Worm (Caenorhabditis elegans) whole organism, early embryonic: ENCODE results near the gene xol-1.

Experiments
- B0310.2 ChIP-seq: sonication (generic microtip); optimal IDR thresholded peaks from 2 replicates; lab custom pipeline; 2016; ENCODE audit warnings: mild to moderate bottlenecking, missing genetic modification characterization, missing compliant biosample characterization
- F13C5.2 ChIP-seq: sonication (generic microtip); optimal IDR thresholded peaks from 2 replicates; lab custom pipeline; 2017; ENCODE audit warnings: mild to moderate bottlenecking, missing genetic modification characterization, inconsistent platforms, missing compliant biosample characterization
- aly-1 ChIP-seq: sonication (generic microtip); optimal IDR thresholded peaks from 2 replicates; lab custom pipeline; 2016; ENCODE audit warnings: missing genetic modification characterization, missing compliant biosample characterization
- ama-1 ChIP-seq: fragments of 150-350 bp; optimal IDR thresholded peaks from 2 replicates; lab custom pipeline; 2014
- ceh-13 ChIP-seq: fragments of 200-800 bp; sonication (Bioruptor generic); optimal IDR thresholded peaks from 2 replicates; lab custom pipeline; 2018; ENCODE audit warnings: mild to moderate bottlenecking, missing genetic modification characterization, missing compliant biosample characterization
- ceh-36 ChIP-seq: sonication (generic microtip); optimal IDR thresholded peaks from 2 replicates; lab custom pipeline; 2016; ENCODE audit warnings: missing genetic modification characterization, inconsistent platforms, missing compliant biosample characterization
- ets-7 ChIP-seq: sonication (generic microtip); optimal IDR thresholded peaks from 2 replicates; lab custom pipeline; 2016; ENCODE audit warnings: missing genotype, missing genetic modification characterization, missing compliant biosample characterization
- flt-1 ChIP-seq: fragments of 200-800 bp; sonication (Bioruptor generic); IDR thresholded peaks from 2 replicates; pipeline ENCODE4 v1.3.6; 2022; ENCODE audit warnings: missing genetic modification characterization, missing compliant biosample characterization
- hmbx-1 ChIP-seq: sonication (generic microtip); optimal IDR thresholded peaks from 2 replicates; lab custom pipeline; 2016; ENCODE audit warnings: mild to moderate bottlenecking, missing genetic modification characterization, missing compliant biosample characterization
- hmg-4 ChIP-seq: fragments of 200-800 bp; sonication (Bioruptor generic); optimal IDR thresholded peaks from 2 replicates; lab custom pipeline; 2018; ENCODE audit warnings: mild to moderate bottlenecking, missing genetic modification characterization, missing compliant biosample characterization
- hnd-1 ChIP-seq: sonication (generic microtip); optimal IDR thresholded peaks from 2 replicates; lab custom pipeline; 2016; ENCODE audit warnings: missing genetic modification characterization, missing compliant biosample characterization
- pes-1 ChIP-seq: fragments of 200-800 bp; sonication (Bioruptor generic); IDR thresholded peaks from 2 replicates; pipeline ENCODE4 v1.3.6; 2022; ENCODE audit warnings: missing genetic modification reagents, missing genetic modification characterization, missing compliant biosample characterization
- scrt-1 ChIP-seq: fragments of 200-800 bp; sonication (Bioruptor generic); IDR thresholded peaks from 2 replicates; pipeline ENCODE4 v1.3.6; 2022; ENCODE audit warnings: missing genetic modification characterization, missing compliant biosample characterization
- sea-1 ChIP-seq: fragments of 200-800 bp; sonication (Bioruptor generic); conservative IDR thresholded peaks from 2 replicates; pipeline ENCODE4 v1.3.6; 2022; ENCODE audit warnings: missing genetic modification characterization, missing compliant biosample characterization
- tbx-11 ChIP-seq: fragments of 200-800 bp; sonication (Bioruptor generic); IDR thresholded peaks from 2 replicates; pipeline ENCODE4 v1.3.6; 2022; ENCODE audit warnings: missing genetic modification characterization, missing compliant biosample characterization
- tbx-37 ChIP-seq: fragments of 200-800 bp; sonication (Bioruptor generic); conservative IDR thresholded peaks from 2 replicates; pipeline ENCODE4 v1.3.6; 2022; ENCODE audit warnings: missing genetic modification reagents, missing genetic modification characterization, missing compliant biosample characterization
- tra-4 ChIP-seq: sonication (generic microtip); optimal IDR thresholded peaks from 2 replicates; lab custom pipeline; 2017; ENCODE audit warnings: missing genetic modification characterization, missing compliant biosample characterization

xol-1 gene

DNA sequence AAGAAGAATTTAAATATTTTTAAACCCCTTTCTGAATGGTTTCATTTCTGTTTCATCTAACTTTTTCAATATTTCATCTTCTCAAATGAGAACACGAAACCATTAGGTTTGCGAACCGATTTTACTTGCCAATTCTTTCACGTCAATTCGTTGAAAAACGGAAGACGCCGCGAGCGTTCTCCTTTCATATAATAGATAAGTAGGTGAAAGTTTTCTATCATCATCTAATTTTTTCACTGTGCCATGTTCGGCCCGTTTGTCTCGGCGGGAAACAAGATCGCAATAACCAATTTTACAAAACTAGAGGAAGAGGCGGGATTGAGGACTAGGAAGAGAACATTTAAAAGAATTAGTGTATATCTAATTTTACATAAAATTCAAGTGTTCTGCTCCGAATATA lies 4.0 kb downstream of the xol-1 start, which contains the start of gene C18A11.4:
Gene C18A11.4, plus strand, starts transcription at position 367 of the 400 bp plus-strand sequence.
- TF ChIP-seq tra-4, result no peak
- no peak for TF ChIP-seq tbx-37 (GFP tag; lab: Robert Waterston, UW)
- no peak for TF ChIP-seq scrt-1
- no peak for TF ChIP-seq flt-1 (GFP tag; lab: Robert Waterston, UW)
- no peak for TF ChIP-seq ceh-36
- TF ChIP-seq aly-1 (tag; lab: Kevin White, UChicago), result no peak
- no peak for TF ChIP-seq pes-1 (GFP tag; lab: Robert Waterston, UW)
- no peak for TF ChIP-seq hmg-4 (GFP tag; lab: Kevin White, UChicago)
- TF ChIP-seq hmbx-1 (tag; lab: Kevin White, UChicago), result no peak
- TF ChIP-seq hnd-1, result no peak
- no peak for TF ChIP-seq sea-1 (GFP tag; lab: Robert Waterston, UW)
- no peak for TF ChIP-seq B0310.2 (tag; lab: Kevin White, UChicago)
- no peak for TF ChIP-seq tbx-11
- TF ChIP-seq F13C5.2 (tag; lab: Kevin White, UChicago), result no peak
- TF ChIP-seq ceh-13 (GFP tag; lab: Kevin White, UChicago), result no peak
- no peak for TF ChIP-seq ama-1
- no peak for TF ChIP-seq ets-7 (tag; lab: Kevin White, UChicago)

DNA sequence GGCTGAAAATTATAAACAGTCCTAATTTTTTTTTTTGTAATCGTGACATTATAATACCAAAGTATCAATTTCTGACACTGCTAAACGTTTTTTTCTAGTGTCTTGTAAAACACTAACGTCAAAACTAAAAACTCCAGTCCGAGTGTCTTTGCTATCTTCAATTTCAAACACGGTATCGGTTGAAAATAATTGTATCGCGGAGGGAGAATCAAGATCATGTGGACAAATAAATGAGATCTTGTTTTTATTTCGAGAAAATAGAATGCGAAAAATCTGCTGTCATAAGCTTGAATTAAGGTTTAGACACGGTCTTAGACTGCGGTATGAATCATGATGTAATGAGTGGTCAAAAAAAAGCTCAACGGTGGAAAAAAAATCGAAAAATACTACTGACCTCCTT lies 7.5 kb downstream of the xol-1 start:
- TF ChIP-seq tbx-37 (GFP tag; lab: Robert Waterston, UW), result no peak
- TF ChIP-seq hmg-4 (GFP tag; lab: Kevin White, UChicago), result no peak
- no peak for TF ChIP-seq F13C5.2 (tag; lab: Kevin White, UChicago)
- TF ChIP-seq ceh-13 (GFP tag; lab: Kevin White, UChicago), result no peak
- no peak for TF ChIP-seq scrt-1
- no peak for TF ChIP-seq B0310.2 (tag; lab: Kevin White, UChicago)
- TF ChIP-seq aly-1 (tag; lab: Kevin White, UChicago), result no peak
- no peak for TF ChIP-seq hmbx-1 (tag; lab: Kevin White, UChicago)

DNA sequence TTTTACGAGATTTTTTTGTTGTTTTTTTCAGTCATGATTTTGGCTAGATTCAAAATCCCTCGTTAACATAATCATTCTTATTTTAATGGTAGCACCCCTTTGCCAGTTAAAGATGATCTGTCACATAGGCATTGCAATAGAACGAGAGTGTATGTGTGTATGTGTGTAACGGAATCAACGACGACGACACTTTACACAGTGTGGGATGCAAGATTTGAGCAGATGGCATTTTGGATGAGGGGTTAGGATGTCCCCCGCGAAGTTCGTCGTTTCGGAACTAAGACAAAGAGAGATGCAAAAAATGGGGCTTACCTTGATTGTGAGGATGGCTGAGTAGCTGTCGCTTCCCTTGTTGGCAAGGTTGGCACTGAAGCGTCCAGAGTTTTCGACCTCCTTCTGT lies 10.9 kb downstream of the xol-1 start:
- TF ChIP-seq flt-1 (GFP tag; lab: Robert Waterston, UW) (no peak), pes-1 (GFP tag; lab: Robert Waterston, UW) (no peak), hnd-1 (no peak), ets-7 (tag; lab: Kevin White, UChicago) (no peak), scrt-1 (no peak), ama-1 (no peak)

DNA sequence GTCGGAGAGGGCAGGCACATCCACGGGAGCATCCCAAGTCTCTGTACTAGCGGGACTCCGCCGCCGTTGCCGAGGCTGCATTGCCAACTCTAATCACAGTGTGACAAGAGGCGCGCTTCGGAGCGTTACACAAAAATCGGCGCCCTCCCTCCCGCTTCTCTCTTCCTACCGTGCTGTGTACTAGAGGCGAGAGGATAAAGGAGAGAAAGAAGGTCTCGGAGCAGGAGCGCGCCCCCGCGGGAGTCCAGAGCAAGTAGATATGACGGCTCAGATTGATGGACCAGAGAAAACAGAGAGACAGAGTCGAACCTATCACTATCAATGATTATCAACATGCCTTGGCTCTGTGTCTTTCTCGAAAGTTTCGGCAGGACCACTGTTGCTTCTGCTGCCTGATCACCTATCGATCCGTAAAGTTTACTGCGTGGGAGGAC lies 11.9 kb downstream of the xol-1 start:
- no peak for TF ChIP-seq F13C5.2 (tag; lab: Kevin White, UChicago)
- no peak for TF ChIP-seq aly-1 (tag; lab: Kevin White, UChicago)
- no peak for TF ChIP-seq pes-1 (GFP tag; lab: Robert Waterston, UW)
- no peak for TF ChIP-seq flt-1 (GFP tag; lab: Robert Waterston, UW)
- TF ChIP-seq ceh-13 (GFP tag; lab: Kevin White, UChicago), result no peak
- no peak for TF ChIP-seq ceh-36
- TF ChIP-seq tbx-11, result no peak
- no peak for TF ChIP-seq tra-4
- TF ChIP-seq tbx-37 (GFP tag; lab: Robert Waterston, UW), result no peak
- no peak for TF ChIP-seq ets-7 (tag; lab: Kevin White, UChicago)
- no peak for TF ChIP-seq hmbx-1 (tag; lab: Kevin White, UChicago)
- no peak for TF ChIP-seq B0310.2 (tag; lab: Kevin White, UChicago)
- no peak for TF ChIP-seq hnd-1
- no peak for TF ChIP-seq ama-1
- no peak for TF ChIP-seq hmg-4 (GFP tag; lab: Kevin White, UChicago)
- no peak for TF ChIP-seq sea-1 (GFP tag; lab: Robert Waterston, UW)
- no peak for TF ChIP-seq scrt-1

DNA sequence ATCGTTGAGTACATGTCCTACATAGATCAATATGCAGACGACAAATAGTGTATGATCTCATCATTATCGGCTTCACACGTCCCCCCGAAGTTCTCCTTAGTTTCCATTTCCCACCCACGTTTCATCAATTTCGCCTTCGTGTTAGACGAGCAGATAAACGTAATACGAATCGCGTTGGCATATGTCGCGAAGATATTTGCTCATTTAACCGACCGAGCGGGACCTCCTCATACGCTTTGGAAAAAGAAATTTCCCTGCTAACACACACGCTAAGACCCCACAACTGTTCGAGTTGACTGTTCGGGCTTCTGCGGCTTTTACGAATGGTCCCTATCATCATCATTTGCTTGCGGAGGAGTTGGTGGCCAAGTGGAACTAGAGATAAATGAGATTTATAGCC lies 13.4 kb downstream of the xol-1 start:
- TF ChIP-seq ama-1 (no peak), scrt-1 (no peak), pes-1 (GFP tag; lab: Robert Waterston, UW) (no peak), ceh-13 (GFP tag; lab: Kevin White, UChicago) (no peak), sea-1 (GFP tag; lab: Robert Waterston, UW) (no peak), hnd-1 (no peak), tra-4 (no peak), ets-7 (tag; lab: Kevin White, UChicago) (no peak)

DNA sequence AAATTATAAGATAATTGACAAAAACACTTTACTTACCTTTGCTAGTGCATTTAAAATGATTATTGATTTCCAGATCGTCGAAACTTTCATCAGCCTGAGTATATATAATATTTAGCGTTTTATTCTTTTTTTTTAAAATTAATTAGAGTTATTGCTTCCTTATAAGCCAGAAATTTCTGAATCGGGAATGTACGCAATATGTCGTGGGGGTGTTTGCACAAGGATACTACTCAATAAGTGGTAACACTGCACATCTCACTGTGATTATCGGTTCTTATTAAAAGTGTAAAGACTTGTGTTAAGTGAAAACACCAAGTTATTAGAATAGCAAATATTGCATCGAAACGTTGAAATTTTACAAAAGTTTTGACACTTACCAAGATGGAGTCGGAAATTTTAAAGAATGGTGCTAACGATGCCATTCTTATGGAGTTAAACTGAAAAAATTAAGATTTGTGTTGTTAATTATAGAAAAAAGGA lies 16.7 kb downstream of the xol-1 start, which contains the start of gene dim-1:
Gene dim-1, minus strand, starts transcription at position 430 of the 480 bp plus-strand sequence.
- TF ChIP-seq scrt-1 (no peak), pes-1 (GFP tag; lab: Robert Waterston, UW) (no peak), tbx-11 (no peak), F13C5.2 (tag; lab: Kevin White, UChicago) (peak; percentile 16), flt-1 (GFP tag; lab: Robert Waterston, UW) (no peak), hmbx-1 (tag; lab: Kevin White, UChicago) (no peak), ets-7 (tag; lab: Kevin White, UChicago) (no peak), hnd-1 (no peak)

DNA sequence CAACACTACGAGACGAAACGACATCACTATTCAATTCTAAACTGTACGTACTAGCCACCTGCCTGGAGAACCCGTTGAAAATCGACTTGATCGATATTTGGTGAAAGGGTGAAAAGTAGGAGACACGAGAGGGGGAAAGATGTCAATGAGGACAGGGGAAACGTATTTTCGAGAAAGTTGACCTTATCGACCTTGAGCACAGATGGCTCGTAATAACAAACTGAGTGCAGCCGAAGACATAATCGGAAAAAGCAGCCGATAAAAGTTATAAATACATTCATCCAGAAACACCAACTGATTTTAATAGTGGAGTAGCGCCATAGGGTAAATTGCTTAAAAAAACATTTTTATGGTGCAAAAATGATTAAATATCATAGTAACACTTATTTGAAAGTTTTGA lies 18.9 kb downstream of the xol-1 start:
- TF ChIP-seq aly-1 (tag; lab: Kevin White, UChicago) (no peak), ceh-13 (GFP tag; lab: Kevin White, UChicago) (no peak), ama-1 (no peak), sea-1 (GFP tag; lab: Robert Waterston, UW) (no peak), hmg-4 (GFP tag; lab: Kevin White, UChicago) (no peak), B0310.2 (tag; lab: Kevin White, UChicago) (no peak), tbx-11 (no peak), scrt-1 (no peak), ets-7 (tag; lab: Kevin White, UChicago) (no peak), F13C5.2 (tag; lab: Kevin White, UChicago) (no peak), tbx-37 (GFP tag; lab: Robert Waterston, UW) (no peak), hmbx-1 (tag; lab: Kevin White, UChicago) (no peak), pes-1 (GFP tag; lab: Robert Waterston, UW) (no peak), hnd-1 (no peak), tra-4 (no peak), flt-1 (GFP tag; lab: Robert Waterston, UW) (no peak), ceh-36 (no peak)
